Fruit fly (Drosophila melanogaster) whole organism, adult: Measurements from ENCODE around the gene Idh3a.

Source experiments
- CG11617 ChIP-seq: fragments of 200-800 bp; sonication (Bioruptor generic); optimal IDR thresholded peaks from 2 replicates; lab custom pipeline; 2017; ENCODE audit warnings: mild to moderate bottlenecking, missing biosample characterization, missing genetic modification reagents, missing genetic modification characterization
- CG12768 ChIP-seq: fragments of 200-800 bp; sonication (Bioruptor generic); optimal IDR thresholded peaks from 2 replicates; lab custom pipeline; 2017; ENCODE audit warnings: missing biosample characterization, missing genetic modification characterization, mild to moderate bottlenecking, moderate library complexity, missing genetic modification reagents
- CG5204 ChIP-seq: fragments of 200-800 bp; sonication (Bioruptor generic); optimal IDR thresholded peaks from 2 replicates; lab custom pipeline; 2016; ENCODE audit warnings: missing biosample characterization, missing genetic modification characterization
- CG7045 ChIP-seq: fragments of 200-800 bp; sonication (Bioruptor generic); optimal IDR thresholded peaks from 2 replicates; lab custom pipeline; 2017; ENCODE audit warnings: missing biosample characterization, mild to moderate bottlenecking, missing genetic modification characterization
- CG7101 ChIP-seq: fragments of 200-800 bp; sonication (Bioruptor generic); optimal IDR thresholded peaks from 2 replicates; lab custom pipeline; 2018; ENCODE audit warnings: missing biosample characterization, mild to moderate bottlenecking, missing genetic modification characterization, moderate library complexity
- Hr96 ChIP-seq: fragments of 200-800 bp; sonication (Bioruptor generic); optimal IDR thresholded peaks from 2 replicates; lab custom pipeline; 2016; ENCODE audit warnings: missing biosample characterization, missing genetic modification characterization
- Mnt ChIP-seq: fragments of 200-800 bp; sonication (Bioruptor generic); optimal IDR thresholded peaks from 2 replicates; lab custom pipeline; 2016; ENCODE audit warnings: missing biosample characterization, mild to moderate bottlenecking, missing genetic modification characterization
- bab1 ChIP-seq: fragments of 200-800 bp; sonication (Bioruptor generic); optimal IDR thresholded peaks from 3 replicates; lab custom pipeline; 2019; ENCODE audit warnings: missing biosample characterization, mild to moderate bottlenecking, missing genetic modification characterization, moderate library complexity
- cic ChIP-seq: fragments of 200-800 bp; sonication (Bioruptor generic); optimal IDR thresholded peaks from 2 replicates; lab custom pipeline; 2017; ENCODE audit warnings: missing biosample characterization, mild to moderate bottlenecking, missing genetic modification characterization, moderate library complexity
- kay ChIP-seq: fragments of 200-800 bp; sonication (Bioruptor generic); peaks from one replicate; lab custom pipeline; 2016; ENCODE audit warnings: missing biosample characterization, missing genetic modification characterization, borderline replicate concordance

- TF ChIP-seq CG11617 (GFP tag; lab: Kevin White, UChicago) (peak; percentile 15), CG7101 (tag; lab: Kevin White, UChicago) (no peak), Mnt (GFP tag; lab: Kevin White, UChicago) (peak; percentile 66), Hr96 (no peak), cic (GFP tag; lab: Kevin White, UChicago) (no peak), CG7045 (no peak), kay (GFP tag; lab: Kevin White, UChicago) (no peak), bab1 (GFP tag; lab: Kevin White, UChicago) (peak; percentile 15), CG12768 (GFP tag; lab: Kevin White, UChicago) (no peak), CG5204 (GFP tag; lab: Kevin White, UChicago) (no peak)
These were observed 29.5 kb downstream of the Idh3a start, which contains the start of the genes pcm and ND-18 for dm6 chrX:19491984-19492584.
